Worm (Caenorhabditis elegans) whole organism, L4/young adult: ENCODE results near the gene chkr-1.
"Not testable (repeated sequence)": the region's sequence is repeated elsewhere in the genome, so short reads cannot be mapped to it uniquely, and the experiment has no call there.

ENCODE experiments used
- W03F9.2 ChIP-seq: fragments of 150-350 bp; optimal IDR thresholded peaks from 2 replicates; lab custom pipeline; 2014; ENCODE audit warnings: missing biosample characterization, missing genetic modification characterization
- dao-5 ChIP-seq: sonication (generic microtip); optimal IDR thresholded peaks from 2 replicates; lab custom pipeline; 2016; ENCODE audit warnings: missing genotype, missing genetic modification characterization, moderate library complexity, missing compliant biosample characterization
- him-1 ChIP-seq: sonication (generic microtip); optimal IDR thresholded peaks from 2 replicates; lab custom pipeline; 2016; ENCODE audit warnings: missing genotype, missing genetic modification reagents, missing genetic modification characterization, missing compliant biosample characterization

The chkr-1 gene

DNA sequence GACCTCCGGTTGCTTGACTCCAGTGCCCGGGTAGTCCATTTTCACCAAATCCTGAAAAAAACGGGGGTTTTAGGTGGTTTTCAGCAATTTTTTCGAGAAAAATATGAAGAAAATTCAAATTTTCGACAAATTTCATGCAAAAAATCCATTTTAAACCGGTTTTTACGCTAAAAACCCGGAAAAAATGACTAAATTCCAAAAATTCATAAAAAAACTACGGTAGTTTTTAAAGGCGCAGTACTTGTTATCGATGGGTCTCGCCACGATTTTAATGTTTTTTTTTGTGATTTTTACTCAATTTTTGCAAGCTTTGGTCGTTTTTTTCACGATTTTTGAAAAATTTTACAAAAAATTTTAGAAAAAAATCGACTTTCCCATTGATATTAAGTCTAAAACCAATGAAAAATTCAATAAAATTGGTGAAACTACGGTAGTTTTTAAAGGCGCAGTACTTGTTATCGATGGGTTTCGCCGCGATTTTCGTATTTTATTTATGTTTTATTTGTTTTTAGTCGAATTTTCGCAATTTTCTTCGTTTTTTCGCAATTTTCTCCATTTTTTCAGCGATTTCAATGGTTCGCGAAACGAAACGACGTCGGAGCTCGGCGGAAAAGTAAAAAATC, at the start of gene chkr-1, which contains the start of gene T08D2.6:
Gene chkr-1 (plus strand): TSS at position 573 of the 623 bp plus-strand sequence.
Gene T08D2.6 (minus strand): TSS at position 51 of the 623 bp plus-strand sequence.
- not testable (repeated sequence) for TF ChIP-seq him-1; W03F9.2 (tag; lab: Kevin White, UChicago); dao-5 (tag; lab: Kevin White, UChicago)

DNA sequence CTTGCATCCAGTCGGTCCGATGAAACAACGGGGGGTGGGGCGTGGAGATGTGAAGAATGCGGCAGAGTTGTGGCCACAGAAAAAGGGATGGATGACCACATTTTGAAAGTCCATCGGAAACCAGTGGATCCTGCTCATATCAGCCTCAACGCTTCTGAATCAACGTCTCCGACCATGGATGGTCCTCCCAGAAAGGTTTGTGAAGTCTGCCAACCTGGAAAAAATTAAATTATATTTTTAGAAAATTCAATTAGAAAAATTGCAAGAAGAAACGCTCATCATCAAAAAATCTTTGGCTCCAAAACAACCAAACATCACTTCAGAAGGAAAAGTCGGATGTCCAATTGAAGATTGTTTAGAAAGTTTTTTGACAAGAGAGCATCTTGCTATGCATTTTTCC, 41.3 kb upstream of the chkr-1 start, which contains the start of gene Y73B3A.8:
Gene Y73B3A.8 (minus strand): TSS at position 101 of the 400 bp plus-strand sequence.
- no peak for TF ChIP-seq him-1
- TF ChIP-seq dao-5 (tag; lab: Kevin White, UChicago), result no peak
- TF ChIP-seq W03F9.2 (tag; lab: Kevin White, UChicago), result no peak

DNA sequence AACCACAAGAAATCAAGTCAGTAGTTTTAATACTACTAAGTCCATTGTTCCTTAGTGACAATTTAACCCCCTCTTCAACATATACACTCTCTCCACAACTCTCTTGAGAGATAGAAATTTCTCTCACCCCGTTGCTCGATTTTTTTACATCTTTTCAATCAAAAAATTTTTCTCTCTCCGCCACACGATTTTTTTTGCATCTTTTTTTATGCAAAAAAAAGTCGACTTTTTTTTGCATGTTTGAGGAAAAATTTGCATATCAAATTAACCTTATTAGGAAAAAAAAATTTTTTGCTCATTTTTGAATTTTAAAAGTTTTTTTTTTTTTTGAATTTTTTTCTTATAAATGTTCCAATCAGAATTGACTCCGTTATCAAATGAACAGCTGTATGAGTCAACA, 35.7 kb upstream of the chkr-1 start:
- TF ChIP-seq W03F9.2 (tag; lab: Kevin White, UChicago) (no peak), him-1 (no peak)

DNA sequence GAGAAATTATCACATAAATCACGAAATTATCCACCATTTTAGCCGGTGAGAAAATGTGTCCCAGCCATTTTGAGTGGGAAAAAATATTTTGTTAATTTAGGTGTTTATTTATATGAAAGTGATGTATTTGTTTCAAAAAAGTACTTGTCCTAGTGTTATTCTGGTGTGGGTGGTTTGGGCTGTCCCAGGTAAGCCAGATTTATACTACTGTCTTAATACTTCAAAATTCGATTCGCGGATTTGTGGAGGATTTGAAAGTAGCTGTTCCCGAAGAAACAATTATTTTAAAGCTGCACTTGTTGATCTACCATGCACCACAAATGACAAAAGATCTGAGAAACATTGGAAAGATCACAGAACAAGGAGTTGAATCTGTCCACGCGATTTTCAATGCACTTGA, 34.7 kb upstream of the chkr-1 start, which contains the start of gene Y73B3A.11:
Gene Y73B3A.11 (plus strand): TSS at position 301 of the 400 bp plus-strand sequence.
- TF ChIP-seq dao-5 (tag; lab: Kevin White, UChicago), result no peak
- TF ChIP-seq him-1, result no peak
- TF ChIP-seq W03F9.2 (tag; lab: Kevin White, UChicago), result no peak

DNA sequence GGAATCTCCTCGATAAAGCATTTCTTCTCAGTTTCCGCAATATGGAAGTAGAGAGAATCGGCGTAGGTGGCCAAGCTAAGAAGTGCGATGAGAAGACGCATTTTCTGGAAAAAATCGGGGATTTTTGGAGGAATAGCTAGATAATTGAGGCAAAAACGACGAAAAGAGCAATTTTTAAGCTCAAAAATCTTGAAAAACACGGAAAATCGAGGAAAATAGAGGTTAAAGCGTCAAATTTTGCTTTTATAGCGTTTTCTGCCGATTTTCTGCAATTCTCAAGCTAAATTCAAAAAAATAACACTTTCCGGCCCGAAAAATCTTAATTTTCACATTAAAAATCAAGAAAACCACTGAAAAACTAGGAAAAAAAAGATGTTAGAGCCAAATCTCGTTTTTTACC, 19.5 kb upstream of the chkr-1 start, which contains the start of gene tmed-12:
Gene tmed-12 (minus strand): TSS at position 101 of the 400 bp plus-strand sequence.
- TF ChIP-seq W03F9.2 (tag; lab: Kevin White, UChicago); him-1; dao-5 (tag; lab: Kevin White, UChicago): not testable (repeated sequence)

DNA sequence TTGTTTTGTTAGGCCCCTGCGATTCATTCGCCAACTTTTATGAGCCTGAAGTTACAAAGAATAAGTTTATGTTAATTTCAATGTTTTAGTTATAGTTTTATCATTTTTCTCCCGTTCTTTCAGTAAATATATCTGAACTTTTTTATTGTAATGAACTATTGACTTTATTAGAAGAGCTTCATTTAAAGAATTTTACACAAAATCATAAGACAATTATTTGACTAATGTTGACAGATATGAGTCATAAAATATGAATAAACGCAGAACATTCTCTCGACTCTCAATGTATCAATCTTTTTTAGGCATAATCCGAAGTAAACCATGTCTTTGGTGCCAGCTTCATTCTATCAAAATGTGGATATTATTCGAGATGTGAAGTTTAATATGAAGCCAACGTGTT, 5.4 kb upstream of the chkr-1 start, which contains the start of the genes T08D2.5 and T08D2.4:
Gene T08D2.5 (plus strand): TSS at position 301 of the 400 bp plus-strand sequence.
Gene T08D2.4 (plus strand): TSS at position 322 of the 400 bp plus-strand sequence.
- TF ChIP-seq W03F9.2 (tag; lab: Kevin White, UChicago), result no peak
- TF ChIP-seq him-1, result no peak
- TF ChIP-seq dao-5 (tag; lab: Kevin White, UChicago), result no peak

DNA sequence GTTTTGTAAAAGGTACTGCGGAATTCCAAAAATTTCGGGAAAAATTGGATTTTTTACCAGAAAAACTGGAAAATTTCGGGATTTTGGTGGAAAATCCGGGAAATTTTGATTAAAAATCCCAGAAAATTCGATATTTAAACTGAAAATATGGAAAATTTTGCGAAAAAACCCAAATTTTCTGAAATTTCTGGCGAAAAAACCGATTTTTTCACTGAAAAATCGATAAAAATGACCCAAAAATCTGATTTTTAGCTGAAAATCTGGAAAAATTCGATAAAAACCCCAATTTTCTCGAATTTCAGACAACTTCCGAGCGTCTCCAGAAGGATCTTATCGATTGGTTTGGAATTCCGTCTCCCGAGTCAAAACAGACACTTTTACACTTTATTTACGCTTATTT, 10.0 kb downstream of the chkr-1 start, which contains the start of gene T08D2.8:
Gene T08D2.8 (plus strand): TSS at position 301 of the 400 bp plus-strand sequence.
- no peak for TF ChIP-seq him-1
- TF ChIP-seq W03F9.2 (tag; lab: Kevin White, UChicago), result no peak
- no peak for TF ChIP-seq dao-5 (tag; lab: Kevin White, UChicago)

DNA sequence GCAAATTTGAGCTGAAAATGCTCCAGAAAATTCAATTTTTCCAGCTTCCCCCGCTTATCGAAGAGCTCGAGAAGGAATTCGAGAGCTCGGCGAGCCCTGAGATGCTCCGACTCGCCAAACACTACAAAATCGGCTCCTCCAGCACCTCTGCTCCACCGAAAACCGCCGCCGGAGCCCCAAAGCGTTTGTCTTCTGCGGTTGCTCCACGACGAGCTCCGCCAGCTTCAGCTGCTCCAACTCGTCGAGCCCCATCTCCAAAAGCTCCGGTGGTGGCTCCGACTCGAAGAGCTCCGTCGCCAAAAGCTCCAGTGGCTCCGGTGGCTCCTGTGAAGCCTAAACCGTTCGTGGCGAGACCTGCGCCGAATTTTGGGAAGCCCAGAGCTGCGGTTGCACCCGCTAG, 13.9 kb downstream of the chkr-1 start:
- no peak for TF ChIP-seq him-1
- no peak for TF ChIP-seq dao-5 (tag; lab: Kevin White, UChicago)
- TF ChIP-seq W03F9.2 (tag; lab: Kevin White, UChicago), result no peak

DNA sequence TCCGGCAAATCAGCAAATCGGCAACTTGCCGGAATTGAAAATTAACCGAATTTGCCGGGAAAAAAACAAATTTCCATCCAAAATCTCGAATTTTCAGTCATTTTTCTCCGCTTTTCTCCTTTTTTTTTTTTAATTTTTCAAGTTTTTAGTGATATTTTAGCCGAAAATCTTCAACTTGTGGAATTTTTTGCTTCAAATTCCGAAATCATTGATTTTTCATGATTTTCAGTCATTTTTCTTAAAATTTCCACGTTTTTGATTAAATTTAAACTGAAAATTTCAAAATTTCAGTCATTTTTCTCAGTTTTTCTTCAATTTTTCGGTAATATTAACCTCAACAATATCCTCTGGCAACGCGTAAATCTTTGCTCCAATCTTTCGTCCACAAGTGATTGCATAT, 27.2 kb downstream of the chkr-1 start, which contains the start of gene Y73B3B.3:
Gene Y73B3B.3 (plus strand): TSS at position 301 of the 400 bp plus-strand sequence.
- TF ChIP-seq W03F9.2 (tag; lab: Kevin White, UChicago); dao-5 (tag; lab: Kevin White, UChicago); him-1: not testable (repeated sequence)

DNA sequence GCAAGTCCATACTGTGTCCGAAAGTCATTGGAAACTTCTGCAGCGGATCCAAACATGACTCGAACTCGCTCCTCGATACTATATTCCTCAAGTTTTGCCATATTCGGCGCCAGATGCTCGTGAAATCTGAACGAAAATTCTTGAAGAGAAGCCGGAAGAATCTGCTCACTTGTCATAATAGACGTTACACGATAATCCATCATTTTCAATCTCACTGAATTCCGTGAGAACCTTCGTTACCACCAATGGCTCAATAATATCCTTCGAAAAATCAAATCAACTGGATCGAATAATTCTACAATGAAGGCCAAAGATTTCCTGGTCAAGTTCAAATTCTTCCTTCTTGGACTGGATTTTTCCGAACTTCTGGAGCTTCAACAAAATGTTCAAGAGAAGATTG, 28.6 kb downstream of the chkr-1 start, which contains the start of gene Y73B3B.1:
Gene Y73B3B.1 (minus strand): TSS at position 101 of the 400 bp plus-strand sequence.
- not testable (repeated sequence) for TF ChIP-seq him-1; dao-5 (tag; lab: Kevin White, UChicago); W03F9.2 (tag; lab: Kevin White, UChicago)

DNA sequence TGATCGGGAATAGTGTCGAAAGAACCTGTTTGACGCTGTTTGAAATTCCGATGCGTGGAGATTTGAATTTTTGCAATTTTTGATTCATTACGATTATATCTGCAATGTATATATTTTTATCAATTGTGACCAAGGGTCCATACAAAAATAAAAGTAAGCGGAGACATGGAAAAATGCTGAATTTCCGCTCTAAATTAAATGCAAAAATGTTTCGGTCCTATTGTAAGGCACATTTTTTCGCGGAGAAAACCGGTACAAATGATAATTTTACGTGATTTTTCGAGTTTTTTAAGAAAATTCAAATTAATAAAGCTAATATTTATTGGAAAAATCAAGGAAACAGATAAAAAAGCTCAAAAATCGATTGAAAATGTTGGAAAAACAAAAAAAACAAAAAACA, 33.0 kb downstream of the chkr-1 start, which contains the start of gene set-28:
Gene set-28 (minus strand): TSS at position 101 of the 400 bp plus-strand sequence.
- TF ChIP-seq dao-5 (tag; lab: Kevin White, UChicago); W03F9.2 (tag; lab: Kevin White, UChicago); him-1: not testable (repeated sequence)

DNA sequence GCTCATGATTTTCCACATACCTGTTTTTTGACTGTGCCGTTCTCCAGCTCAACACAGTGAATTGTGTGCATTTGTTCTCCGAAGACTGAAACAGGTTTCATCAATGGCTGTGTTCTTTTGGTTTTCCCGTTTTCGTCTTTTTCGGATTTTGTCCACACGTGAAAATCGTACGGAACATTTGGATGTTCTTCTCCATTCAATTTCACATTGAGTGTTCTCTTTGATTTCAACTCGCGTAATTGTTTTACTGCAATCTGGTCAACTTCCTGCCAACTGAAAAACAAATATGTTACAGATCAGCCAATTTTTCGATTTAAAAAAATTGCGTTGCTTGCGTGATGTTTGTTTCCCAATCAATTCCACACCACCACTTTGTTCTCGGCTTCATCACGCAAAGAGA, 46.9 kb downstream of the chkr-1 start, which contains the start of gene AC8.3:
Gene AC8.3 (minus strand): TSS at position 101 of the 400 bp plus-strand sequence.
- TF ChIP-seq him-1; W03F9.2 (tag; lab: Kevin White, UChicago); dao-5 (tag; lab: Kevin White, UChicago): not testable (repeated sequence)

DNA sequence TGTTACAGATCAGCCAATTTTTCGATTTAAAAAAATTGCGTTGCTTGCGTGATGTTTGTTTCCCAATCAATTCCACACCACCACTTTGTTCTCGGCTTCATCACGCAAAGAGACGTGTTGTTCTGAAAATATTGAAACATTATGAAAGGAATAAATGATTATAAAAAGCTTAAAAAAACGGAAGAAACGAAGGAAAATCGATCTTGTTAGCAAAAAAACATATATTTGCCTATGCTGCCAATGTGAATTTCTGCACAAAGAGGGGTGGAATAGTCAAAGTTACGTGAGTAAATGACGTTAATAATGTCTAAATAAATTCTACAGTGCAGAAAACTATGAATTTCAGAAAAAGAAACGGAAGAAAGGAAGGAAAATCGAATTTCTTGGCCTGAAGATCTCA, 56.6 kb downstream of the chkr-1 start, which contains the start of gene AC8.10:
Gene AC8.10 (minus strand): TSS at position 101 of the 400 bp plus-strand sequence.
- TF ChIP-seq W03F9.2 (tag; lab: Kevin White, UChicago); him-1; dao-5 (tag; lab: Kevin White, UChicago): not testable (repeated sequence)
